Worm (Caenorhabditis elegans) whole organism, L2 larva: ENCODE measurements around the gene F09C12.2.

Source experiments
- C34F6.9 ChIP-seq: fragments of 150-350 bp; optimal IDR thresholded peaks from 2 replicates; lab custom pipeline; 2014; ENCODE audit warnings: missing biosample characterization, missing genetic modification characterization
- F13H6.1 ChIP-seq: sonication (generic microtip); optimal IDR thresholded peaks from 2 replicates; lab custom pipeline; 2016; ENCODE audit warnings: missing genetic modification characterization, missing compliant biosample characterization
- R02D3.7 ChIP-seq: fragments of 150-350 bp; optimal IDR thresholded peaks from 2 replicates; lab custom pipeline; 2014; ENCODE audit warnings: missing biosample characterization, missing genetic modification characterization
- Y55F3AM.14 ChIP-seq: fragments of 200-800 bp; sonication (Bioruptor generic); optimal IDR thresholded peaks from 2 replicates; lab custom pipeline; 2018; ENCODE audit warnings: mild to moderate bottlenecking, missing genetic modification characterization, missing compliant biosample characterization
- ZK546.5 ChIP-seq: sonication (generic microtip); optimal IDR thresholded peaks from 2 replicates; lab custom pipeline; 2017; ENCODE audit warnings: missing biosample characterization, missing genetic modification characterization
- alr-1 ChIP-seq: fragments of 150-350 bp; optimal IDR thresholded peaks from 2 replicates; lab custom pipeline; 2014; ENCODE audit warnings: missing biosample characterization, missing genetic modification characterization
- aly-2 ChIP-seq: fragments of 150-350 bp; optimal IDR thresholded peaks from 2 replicates; lab custom pipeline; 2014; ENCODE audit warnings: missing biosample characterization, missing genetic modification characterization
- ama-1 ChIP-seq: fragments of 150-350 bp; optimal IDR thresholded peaks from 2 replicates; lab custom pipeline; 2018; ENCODE audit warnings: inconsistent platforms
- blmp-1 ChIP-seq: sonication (generic microtip); optimal IDR thresholded peaks from 2 replicates; lab custom pipeline; 2017; ENCODE audit warnings: missing genetic modification characterization, mild to moderate bottlenecking, missing compliant biosample characterization, antibody characterized with exemption, moderate library complexity; ENCODE audit not compliant: insufficient read depth
- ceh-16 ChIP-seq: fragments of 150-350 bp; optimal IDR thresholded peaks from 2 replicates; lab custom pipeline; 2014; ENCODE audit warnings: missing biosample characterization, missing genetic modification characterization
- ceh-82 ChIP-seq: fragments of 150-350 bp; optimal IDR thresholded peaks from 2 replicates; lab custom pipeline; 2014; ENCODE audit warnings: missing biosample characterization, missing genetic modification characterization
- crh-2 ChIP-seq: sonication (generic microtip); optimal IDR thresholded peaks from 2 replicates; lab custom pipeline; 2017; ENCODE audit warnings: missing biosample characterization, missing genetic modification characterization
- dmd-4 ChIP-seq: sonication (generic microtip); optimal IDR thresholded peaks from 2 replicates; lab custom pipeline; 2017; ENCODE audit warnings: missing biosample characterization, missing genetic modification characterization
- egl-27 ChIP-seq: sonication (generic microtip); optimal IDR thresholded peaks from 3 replicates; lab custom pipeline; 2017; ENCODE audit warnings: missing biosample characterization, missing genetic modification reagents, missing genetic modification characterization
- elt-1 ChIP-seq: fragments of 150-350 bp; optimal IDR thresholded peaks from 2 replicates; lab custom pipeline; 2014; ENCODE audit warnings: missing biosample characterization, missing genetic modification characterization
- elt-3 ChIP-seq: sonication (generic microtip); optimal IDR thresholded peaks from 2 replicates; lab custom pipeline; 2017; ENCODE audit warnings: missing biosample characterization, missing genetic modification characterization
- fos-1 ChIP-seq: fragments of 150-350 bp; optimal IDR thresholded peaks from 2 replicates; lab custom pipeline; 2014; ENCODE audit warnings: missing biosample characterization, missing genetic modification characterization
- gmeb-1 ChIP-seq: fragments of 150-350 bp; optimal IDR thresholded peaks from 2 replicates; lab custom pipeline; 2014; ENCODE audit warnings: missing biosample characterization, missing genetic modification characterization
- lin-11 ChIP-seq: fragments of 150-350 bp; sonication (generic microtip); optimal IDR thresholded peaks from 2 replicates; lab custom pipeline; 2014; ENCODE audit warnings: missing biosample characterization, missing genetic modification characterization, inconsistent platforms, mixed read lengths
- lin-13 ChIP-seq: fragments of 150-350 bp; optimal IDR thresholded peaks from 2 replicates; lab custom pipeline; 2014; ENCODE audit warnings: missing biosample characterization, missing genetic modification reagents, missing genetic modification characterization
- lin-39 ChIP-seq: fragments of 150-350 bp; optimal IDR thresholded peaks from 2 replicates; lab custom pipeline; 2014; ENCODE audit warnings: missing biosample characterization, missing genetic modification reagents, missing genetic modification characterization
- lsy-2 ChIP-seq, 2 experiments: fragments of 150-350 bp in 1 of 2; sonication (generic microtip) in 1 of 2; optimal IDR thresholded peaks; 2 replicates each; lab custom pipeline; 2014 to 2017; ENCODE audit warnings: missing biosample characterization in 2 of 2, missing genetic modification characterization in 2 of 2
- mab-5 ChIP-seq: fragments of 150-350 bp; optimal IDR thresholded peaks from 2 replicates; lab custom pipeline; 2014; ENCODE audit warnings: missing biosample characterization, missing genetic modification characterization
- mbf-1 ChIP-seq: sonication (generic microtip); optimal IDR thresholded peaks from 2 replicates; lab custom pipeline; 2017; ENCODE audit warnings: missing biosample characterization, missing genetic modification characterization
- mdl-1 ChIP-seq, 2 experiments: fragments of 150-350 bp in 1 of 2; sonication (generic microtip) in 1 of 2; optimal IDR thresholded peaks; 2 replicates each; lab custom pipeline; 2017; ENCODE audit warnings: missing biosample characterization in 2 of 2, missing genetic modification characterization in 2 of 2
- nhr-10 ChIP-seq: sonication (generic microtip); optimal IDR thresholded peaks from 2 replicates; lab custom pipeline; 2017; ENCODE audit warnings: missing biosample characterization, missing genetic modification characterization
- nhr-11 ChIP-seq: fragments of 150-350 bp; optimal IDR thresholded peaks from 2 replicates; lab custom pipeline; 2014; ENCODE audit warnings: missing biosample characterization, missing genetic modification characterization
- nhr-12 ChIP-seq: fragments of 150-350 bp; optimal IDR thresholded peaks from 2 replicates; lab custom pipeline; 2014; ENCODE audit warnings: missing biosample characterization, missing genetic modification characterization
- nhr-129 ChIP-seq: fragments of 150-350 bp; optimal IDR thresholded peaks from 2 replicates; lab custom pipeline; 2014; ENCODE audit warnings: missing biosample characterization, missing genetic modification characterization
- nhr-21 ChIP-seq: fragments of 150-350 bp; optimal IDR thresholded peaks from 2 replicates; lab custom pipeline; 2014; ENCODE audit warnings: missing biosample characterization, missing genetic modification characterization
- nhr-23 ChIP-seq: fragments of 150-350 bp; optimal IDR thresholded peaks from 2 replicates; lab custom pipeline; 2014; ENCODE audit warnings: missing biosample characterization, missing genetic modification reagents, missing genetic modification characterization
- nhr-237 ChIP-seq: fragments of 150-350 bp; optimal IDR thresholded peaks from 2 replicates; lab custom pipeline; 2014; ENCODE audit warnings: missing biosample characterization, missing genetic modification characterization
- nhr-25 ChIP-seq: fragments of 150-350 bp; sonication (generic microtip); optimal IDR thresholded peaks from 3 replicates; lab custom pipeline; 2014; ENCODE audit warnings: missing biosample characterization, missing genetic modification characterization
- nhr-6 ChIP-seq: fragments of 150-350 bp; optimal IDR thresholded peaks from 2 replicates; lab custom pipeline; 2014; ENCODE audit warnings: missing biosample characterization, missing genetic modification characterization
- nhr-77 ChIP-seq: fragments of 150-350 bp; optimal IDR thresholded peaks from 2 replicates; lab custom pipeline; 2014; ENCODE audit warnings: missing biosample characterization, missing genetic modification characterization
- peb-1 ChIP-seq: fragments of 150-350 bp; optimal IDR thresholded peaks from 2 replicates; lab custom pipeline; 2014; ENCODE audit warnings: missing biosample characterization, missing genetic modification characterization
- sem-4 ChIP-seq: fragments of 150-350 bp; optimal IDR thresholded peaks from 2 replicates; lab custom pipeline; 2014; ENCODE audit warnings: missing biosample characterization, missing genetic modification reagents, missing genetic modification characterization
- skn-1 ChIP-seq: sonication (generic microtip); optimal IDR thresholded peaks from 2 replicates; lab custom pipeline; 2017; ENCODE audit warnings: missing biosample characterization, missing genetic modification characterization
- sma-3 ChIP-seq: sonication (generic microtip); optimal IDR thresholded peaks from 2 replicates; lab custom pipeline; 2016; ENCODE audit warnings: missing genetic modification reagents, missing genetic modification characterization, missing compliant biosample characterization
- sma-9 ChIP-seq, 2 experiments: fragments of 150-350 bp in 1 of 2; sonication (generic microtip) in 1 of 2; optimal IDR thresholded peaks; 2 replicates each; lab custom pipeline; 2014 to 2016; ENCODE audit warnings: missing genetic modification characterization in 2 of 2, mild to moderate bottlenecking in 1 of 2, missing biosample characterization in 1 of 2, missing compliant biosample characterization in 1 of 2, missing genetic modification reagents in 1 of 2, moderate library complexity in 1 of 2
- snpc-4 ChIP-seq: fragments of 150-350 bp; optimal IDR thresholded peaks from 2 replicates; lab custom pipeline; 2014; ENCODE audit warnings: missing biosample characterization, missing genetic modification characterization
- unc-39 ChIP-seq: fragments of 150-350 bp; optimal IDR thresholded peaks from 2 replicates; lab custom pipeline; 2014; ENCODE audit warnings: missing biosample characterization, missing genetic modification characterization
- unc-55 ChIP-seq: fragments of 150-350 bp; sonication (generic microtip); optimal IDR thresholded peaks from 3 replicates; lab custom pipeline; 2014; ENCODE audit warnings: missing biosample characterization, missing genetic modification reagents, missing genetic modification characterization
- unc-62 ChIP-seq: fragments of 150-350 bp; optimal IDR thresholded peaks from 2 replicates; lab custom pipeline; 2014; ENCODE audit warnings: missing biosample characterization, missing genetic modification reagents, missing genetic modification characterization
- zag-1 ChIP-seq: fragments of 150-350 bp; optimal IDR thresholded peaks from 2 replicates; lab custom pipeline; 2014; ENCODE audit warnings: missing biosample characterization, missing genetic modification characterization
- ztf-1 ChIP-seq: fragments of 200-800 bp; sonication (Bioruptor generic); conservative IDR thresholded peaks from 2 replicates; pipeline ENCODE4 v1.3.6; 2022; ENCODE audit warnings: missing genetic modification characterization, missing compliant biosample characterization
- ztf-11 ChIP-seq: sonication (generic microtip); optimal IDR thresholded peaks from 2 replicates; lab custom pipeline; 2017; ENCODE audit warnings: missing biosample characterization, missing genetic modification characterization
- ztf-4 ChIP-seq: fragments of 150-350 bp; optimal IDR thresholded peaks from 2 replicates; lab custom pipeline; 2014; ENCODE audit warnings: missing biosample characterization, missing genetic modification characterization

F09C12.2 gene

ce11 chrII:5136296-5136767 is 26.5 kb downstream of the F09C12.2 start, which contains the start of gene F58A6.2:
TSS of gene F58A6.2 (plus strand) at chrII:5136717.
- TF ChIP-seq nhr-12 (tag; lab: Kevin White, UChicago) (no peak), ceh-16 (tag; lab: Kevin White, UChicago) (no peak), mbf-1 (tag; lab: Kevin White, UChicago) (no peak), ztf-11 (tag; lab: Kevin White, UChicago) (no peak), peb-1 (tag; lab: Kevin White, UChicago) (no peak), R02D3.7 (tag; lab: Kevin White, UChicago) (no peak), ztf-1 (GFP tag; lab: Robert Waterston, UW) (no peak), dmd-4 (tag; lab: Kevin White, UChicago) (no peak), lin-13 (GFP tag; lab: Kevin White, UChicago) (no peak), skn-1 (tag; lab: Kevin White, UChicago) (no peak), sma-9 (GFP tag; optimal IDR thresholded peaks at IDR 0.05; lab: Kevin White, UChicago) (no peak), sma-9 (tag; optimal IDR thresholded peaks at IDR 0.05; lab: Kevin White, UChicago) (no peak), egl-27 (tag; lab: Kevin White, UChicago) (no peak), nhr-6 (tag; lab: Kevin White, UChicago) (no peak), ztf-4 (tag; lab: Kevin White, UChicago) (no peak), C34F6.9 (no peak)

ce11 chrII:5141945-5142514 is 32.2 kb downstream of the F09C12.2 start, which contains the start of gene nas-29:
TSS of gene nas-29 (minus strand) at chrII:5142036.
- TF ChIP-seq peb-1 (tag; lab: Kevin White, UChicago) = no peak
- TF ChIP-seq nhr-77 = no peak
- no peak for TF ChIP-seq ZK546.5 (tag; lab: Kevin White, UChicago)
- no peak for TF ChIP-seq lin-39 (tag; lab: Kevin White, UChicago)
- TF ChIP-seq sem-4 = no peak
- TF ChIP-seq nhr-11 (tag; lab: Kevin White, UChicago) = no peak
- TF ChIP-seq blmp-1 (tag; lab: Kevin White, UChicago) = no peak
- peak; percentile 29 for TF ChIP-seq gmeb-1
- peak; percentile 70 for TF ChIP-seq fos-1 (tag; lab: Kevin White, UChicago)
- TF ChIP-seq nhr-10 (tag; lab: Kevin White, UChicago) = no peak
- TF ChIP-seq skn-1 (tag; lab: Kevin White, UChicago) = no peak
- TF ChIP-seq unc-55 (GFP tag; lab: Kevin White, UChicago) = no peak
- no peak for TF ChIP-seq ama-1 (lab: Kevin White, UChicago)
- TF ChIP-seq ztf-11 (tag; lab: Kevin White, UChicago) = no peak
- no peak for TF ChIP-seq snpc-4 (tag; lab: Kevin White, UChicago)
- TF ChIP-seq ceh-82 (tag; lab: Kevin White, UChicago) = no peak
- no peak for TF ChIP-seq mbf-1 (tag; lab: Kevin White, UChicago)
- peak; percentile 50 for TF ChIP-seq sma-9 (GFP tag; optimal IDR thresholded peaks at IDR 0.05; lab: Kevin White, UChicago)
- no peak for TF ChIP-seq sma-9 (tag; optimal IDR thresholded peaks at IDR 0.05; lab: Kevin White, UChicago)
- no peak for TF ChIP-seq unc-62
- TF ChIP-seq mab-5 (tag; lab: Kevin White, UChicago) = no peak
- no peak for TF ChIP-seq unc-39 (tag; lab: Kevin White, UChicago)
- no peak for TF ChIP-seq lin-13 (GFP tag; lab: Kevin White, UChicago)
- TF ChIP-seq nhr-6 (tag; lab: Kevin White, UChicago) = no peak
- TF ChIP-seq nhr-25 (tag; lab: Kevin White, UChicago) = no peak
- TF ChIP-seq Y55F3AM.14 (GFP tag; lab: Kevin White, UChicago) = no peak
- no peak for TF ChIP-seq aly-2 (tag; lab: Kevin White, UChicago)
- no peak for TF ChIP-seq egl-27 (tag; lab: Kevin White, UChicago)
- no peak for TF ChIP-seq ceh-16 (tag; lab: Kevin White, UChicago)
- TF ChIP-seq elt-3 (tag; lab: Kevin White, UChicago) = no peak
- no peak for TF ChIP-seq lsy-2 (tag; optimal IDR thresholded peaks at IDR 0.05; lab: Kevin White, UChicago)
- no peak for TF ChIP-seq dmd-4 (tag; lab: Kevin White, UChicago)
- no peak for TF ChIP-seq C34F6.9
- no peak for TF ChIP-seq nhr-129
- TF ChIP-seq nhr-21 (tag; lab: Kevin White, UChicago) = peak; percentile 37
- no peak for TF ChIP-seq nhr-23 (tag; lab: Kevin White, UChicago)
- TF ChIP-seq nhr-12 (tag; lab: Kevin White, UChicago) = no peak
- TF ChIP-seq zag-1 (tag; lab: Kevin White, UChicago) = no peak
- peak; percentile 28 for TF ChIP-seq sma-3 (GFP tag; lab: Kevin White, UChicago)
- TF ChIP-seq nhr-237 (tag; lab: Kevin White, UChicago) = no peak
- no peak for TF ChIP-seq alr-1
- no peak for TF ChIP-seq elt-1 (tag; lab: Kevin White, UChicago)
- TF ChIP-seq R02D3.7 (tag; lab: Kevin White, UChicago) = no peak
- no peak for TF ChIP-seq ztf-1 (GFP tag; lab: Robert Waterston, UW)
- TF ChIP-seq crh-2 (tag; lab: Kevin White, UChicago) = peak; percentile 55
- no peak for TF ChIP-seq ztf-4 (tag; lab: Kevin White, UChicago)
- TF ChIP-seq lin-11 = no peak
- TF ChIP-seq F13H6.1 = peak; percentile 28
- peak in 1 of 2 experiments; percentile 6 for TF ChIP-seq mdl-1 (tag; optimal IDR thresholded peaks at IDR 0.05; lab: Kevin White, UChicago)
